Worm (Caenorhabditis elegans) whole organism, late embryonic: ENCODE results near the gene ttll-12.

ENCODE experiments used
- F13H6.1 ChIP-seq: sonication (generic microtip); optimal IDR thresholded peaks from 2 replicates; lab custom pipeline; 2016; ENCODE audit warnings: missing genetic modification characterization, missing compliant biosample characterization
- T23F11.4 ChIP-seq: fragments of 200-800 bp; sonication (Bioruptor generic); optimal IDR thresholded peaks from 2 replicates; lab custom pipeline; 2018; ENCODE audit warnings: mild to moderate bottlenecking, missing genetic modification characterization, missing compliant biosample characterization
- ama-1 ChIP-seq: fragments of 150-350 bp; optimal IDR thresholded peaks from 2 replicates; lab custom pipeline; 2014
- ceh-14 ChIP-seq: sonication (generic microtip); optimal IDR thresholded peaks from 2 replicates; lab custom pipeline; 2016; ENCODE audit warnings: missing genotype, missing genetic modification characterization, missing compliant biosample characterization
- fax-1 ChIP-seq: sonication (generic microtip); optimal IDR thresholded peaks from 2 replicates; lab custom pipeline; 2016; ENCODE audit warnings: missing genotype, missing genetic modification characterization, missing compliant biosample characterization
- hlh-30 ChIP-seq: sonication (generic microtip); optimal IDR thresholded peaks from 2 replicates; lab custom pipeline; 2017; ENCODE audit warnings: antibody characterized with exemption, missing genetic modification characterization, missing compliant biosample characterization; ENCODE audit not compliant: insufficient read depth
- pha-4 ChIP-seq: fragments of 150-350 bp; optimal IDR thresholded peaks from 2 replicates; lab custom pipeline; 2018; ENCODE audit warnings: missing biosample characterization, missing genetic modification reagents, missing genetic modification characterization
- tbx-2 ChIP-seq: sonication (generic microtip); optimal IDR thresholded peaks from 2 replicates; lab custom pipeline; 2016; ENCODE audit warnings: missing genetic modification characterization, missing compliant biosample characterization
- ztf-16 ChIP-seq: sonication (generic microtip); optimal IDR thresholded peaks from 2 replicates; lab custom pipeline; 2017; ENCODE audit warnings: missing genetic modification characterization, missing compliant biosample characterization

DNA sequence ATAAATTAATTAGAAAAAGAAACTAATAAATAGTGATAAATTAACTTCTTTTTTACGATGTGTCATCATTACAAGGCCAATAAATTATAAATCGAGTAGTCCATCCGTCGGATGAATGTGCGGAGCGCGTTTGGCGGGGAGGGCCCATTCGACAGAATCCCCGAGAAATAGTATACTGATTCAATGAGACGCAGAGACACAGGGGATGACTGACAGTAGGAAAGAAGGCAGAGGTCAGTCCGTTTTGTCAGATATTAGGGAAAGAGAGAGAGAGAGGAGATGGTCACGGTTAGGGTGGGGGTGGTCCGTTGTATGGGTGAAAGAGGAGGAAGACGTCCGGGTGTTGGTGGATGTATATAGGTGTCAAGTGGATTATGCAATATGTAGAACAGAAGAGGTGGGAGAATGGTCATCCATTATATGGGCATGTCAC is 30.2 kb upstream of the ttll-12 start:
- TF ChIP-seq ztf-16 (peak; percentile 45), fax-1 (tag; lab: Kevin White, UChicago) (no peak), F13H6.1 (tag; lab: Kevin White, UChicago) (no peak), ceh-14 (tag; lab: Kevin White, UChicago) (no peak), hlh-30 (tag; lab: Kevin White, UChicago) (peak; percentile 13), tbx-2 (peak; percentile 90), ama-1 (lab: Kevin White, UChicago) (no peak), T23F11.4 (GFP tag; lab: Kevin White, UChicago) (no peak), pha-4 (no peak)
